Worm (Caenorhabditis elegans) whole organism, midembryonic: ENCODE measurements around the gene cpna-4.
"Not testable (repeated sequence)": the region's sequence is repeated elsewhere in the genome, so short reads cannot be mapped to it uniquely, and the experiment has no call there.

ENCODE experiments used
- T22C8.4 ChIP-seq: fragments of 200-800 bp; sonication (Bioruptor generic); IDR thresholded peaks from 2 replicates; pipeline ENCODE4 v1.3.6; 2022; ENCODE audit warnings: missing genetic modification characterization, missing compliant biosample characterization
- cog-1 ChIP-seq: sonication (generic microtip); optimal IDR thresholded peaks from 2 replicates; lab custom pipeline; 2016; ENCODE audit warnings: missing genetic modification characterization, missing compliant biosample characterization
- flt-1 ChIP-seq: fragments of 200-800 bp; sonication (Bioruptor generic); IDR thresholded peaks from 2 replicates; pipeline ENCODE4 v1.3.6; 2022; ENCODE audit warnings: missing genetic modification characterization, missing compliant biosample characterization
- klf-2 ChIP-seq: fragments of 200-800 bp; sonication (Bioruptor generic); conservative IDR thresholded peaks from 2 replicates; pipeline ENCODE4 v1.3.6; 2022; ENCODE audit warnings: missing genetic modification reagents, missing genetic modification characterization, missing compliant biosample characterization
- med-1 ChIP-seq: sonication (generic microtip); optimal IDR thresholded peaks from 2 replicates; lab custom pipeline; 2017; ENCODE audit warnings: missing genetic modification characterization, mild to moderate bottlenecking, missing compliant biosample characterization, antibody characterized with exemption, missing genetic modification reagents; ENCODE audit not compliant: insufficient read depth
- ref-1 ChIP-seq: fragments of 200-800 bp; sonication (Bioruptor generic); conservative IDR thresholded peaks from 2 replicates; pipeline ENCODE4 v1.3.6; 2022; ENCODE audit warnings: missing genetic modification reagents, missing genetic modification characterization, missing compliant biosample characterization
- tab-1 ChIP-seq: fragments of 200-800 bp; sonication (Bioruptor generic); IDR thresholded peaks from 2 replicates; pipeline ENCODE4 v1.3.6; 2022; ENCODE audit warnings: missing genetic modification characterization, missing compliant biosample characterization
- ztf-23 ChIP-seq: fragments of 200-800 bp; sonication (Bioruptor generic); IDR thresholded peaks from 2 replicates; pipeline ENCODE4 v1.3.6; 2022; ENCODE audit warnings: missing genetic modification reagents, missing genetic modification characterization, missing compliant biosample characterization
- ztf-29 ChIP-seq: fragments of 200-800 bp; sonication (Bioruptor generic); IDR thresholded peaks from 2 replicates; pipeline ENCODE4 v1.3.6; 2022; ENCODE audit warnings: missing genetic modification reagents, missing genetic modification characterization, missing compliant biosample characterization

Gene cpna-4

ce11 chrIV:15361244-15361643 is at the start of gene cpna-4:
TSS of gene cpna-4 (plus strand) at chrIV:15361544.
- TF ChIP-seq T22C8.4 (GFP tag; lab: Robert Waterston, UW) (no peak), tab-1 (GFP tag; lab: Robert Waterston, UW) (no peak), ref-1 (GFP tag; lab: Robert Waterston, UW) (no peak), ztf-23 (GFP tag; lab: Robert Waterston, UW) (no peak), cog-1 (tag; lab: Kevin White, UChicago) (no peak), ztf-29 (GFP tag; lab: Robert Waterston, UW) (no peak), flt-1 (GFP tag; lab: Robert Waterston, UW) (no peak), klf-2 (GFP tag; lab: Robert Waterston, UW) (no peak), med-1 (GFP tag; lab: Kevin White, UChicago) (no peak)

DNA sequence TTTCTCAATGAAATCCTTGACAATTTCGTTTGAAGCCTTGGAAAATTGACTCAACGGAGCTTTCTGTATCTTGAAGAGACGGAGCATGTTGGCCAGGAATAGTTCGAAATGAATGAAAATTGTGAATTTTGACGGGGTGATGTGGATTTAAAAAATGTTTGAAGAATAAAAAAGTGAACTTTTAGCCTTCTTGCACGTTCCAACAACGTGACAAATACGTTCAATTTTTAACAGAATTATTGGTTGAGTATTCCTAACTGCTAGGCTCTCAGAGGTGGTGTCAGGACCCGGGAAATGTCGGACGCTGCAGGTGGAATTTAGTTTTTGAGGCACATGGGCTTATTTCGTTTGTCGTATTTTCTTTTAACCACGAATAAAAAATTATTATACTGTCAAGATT is 49.8 kb upstream of the cpna-4 start, which contains the start of gene Y73F8A.12:
Gene Y73F8A.12 (minus strand): TSS at position 101 of the 400 bp plus-strand sequence.
- TF ChIP-seq med-1 (GFP tag; lab: Kevin White, UChicago); ref-1 (GFP tag; lab: Robert Waterston, UW); tab-1 (GFP tag; lab: Robert Waterston, UW): not testable (repeated sequence)

DNA sequence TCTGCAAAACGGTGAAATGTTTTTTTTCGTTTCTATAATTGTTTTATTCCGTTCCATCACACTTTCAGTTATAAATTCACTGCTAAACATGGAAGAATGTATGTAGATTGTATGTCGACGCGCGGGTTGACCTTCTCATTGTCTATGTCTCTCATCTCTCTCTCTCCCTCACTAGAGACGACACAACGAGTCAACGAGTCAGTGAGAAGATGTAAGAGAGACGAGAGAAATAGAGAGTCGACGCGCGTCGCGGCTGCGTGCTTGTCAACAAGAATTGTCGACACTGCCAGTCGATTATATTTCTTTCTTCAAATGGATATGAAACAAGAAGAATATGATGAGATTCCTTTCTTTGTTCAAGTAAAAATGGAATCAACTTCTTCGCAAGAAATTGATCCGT is 49.3 kb upstream of the cpna-4 start, which contains the start of gene Y73F8A.13:
Gene Y73F8A.13 (plus strand): TSS at position 240 of the 400 bp plus-strand sequence.
- TF ChIP-seq tab-1 (GFP tag; lab: Robert Waterston, UW), result no peak
- no peak for TF ChIP-seq ref-1 (GFP tag; lab: Robert Waterston, UW)
- no peak for TF ChIP-seq flt-1 (GFP tag; lab: Robert Waterston, UW)
- no peak for TF ChIP-seq ztf-29 (GFP tag; lab: Robert Waterston, UW)
- TF ChIP-seq klf-2 (GFP tag; lab: Robert Waterston, UW), result no peak
- TF ChIP-seq cog-1 (tag; lab: Kevin White, UChicago), result no peak
- no peak for TF ChIP-seq ztf-23 (GFP tag; lab: Robert Waterston, UW)
- no peak for TF ChIP-seq T22C8.4 (GFP tag; lab: Robert Waterston, UW)
- no peak for TF ChIP-seq med-1 (GFP tag; lab: Kevin White, UChicago)

DNA sequence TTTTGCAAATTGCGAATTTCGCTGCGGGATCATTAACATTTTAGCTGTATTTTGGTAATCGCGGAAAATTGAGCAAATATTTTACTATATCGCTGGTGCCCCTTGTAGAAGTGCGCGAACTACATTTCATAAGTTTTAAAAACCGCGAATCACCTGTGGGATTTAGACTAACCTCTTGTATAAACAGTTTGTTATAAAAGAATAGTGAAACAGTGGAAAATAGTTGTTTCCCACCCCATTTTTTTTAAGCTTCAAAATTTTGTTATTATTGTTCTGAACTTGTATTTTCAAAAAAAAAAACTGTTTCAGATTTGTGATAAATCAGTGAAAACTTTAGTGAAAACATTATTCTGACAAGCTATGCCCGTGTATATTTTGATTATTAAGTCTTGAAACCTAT is 45.8 kb upstream of the cpna-4 start:
- TF ChIP-seq ztf-23 (GFP tag; lab: Robert Waterston, UW) (no peak), cog-1 (tag; lab: Kevin White, UChicago) (no peak), tab-1 (GFP tag; lab: Robert Waterston, UW) (no peak), flt-1 (GFP tag; lab: Robert Waterston, UW) (no peak), ztf-29 (GFP tag; lab: Robert Waterston, UW) (no peak), med-1 (GFP tag; lab: Kevin White, UChicago) (no peak), klf-2 (GFP tag; lab: Robert Waterston, UW) (no peak), ref-1 (GFP tag; lab: Robert Waterston, UW) (no peak), T22C8.4 (GFP tag; lab: Robert Waterston, UW) (no peak)

DNA sequence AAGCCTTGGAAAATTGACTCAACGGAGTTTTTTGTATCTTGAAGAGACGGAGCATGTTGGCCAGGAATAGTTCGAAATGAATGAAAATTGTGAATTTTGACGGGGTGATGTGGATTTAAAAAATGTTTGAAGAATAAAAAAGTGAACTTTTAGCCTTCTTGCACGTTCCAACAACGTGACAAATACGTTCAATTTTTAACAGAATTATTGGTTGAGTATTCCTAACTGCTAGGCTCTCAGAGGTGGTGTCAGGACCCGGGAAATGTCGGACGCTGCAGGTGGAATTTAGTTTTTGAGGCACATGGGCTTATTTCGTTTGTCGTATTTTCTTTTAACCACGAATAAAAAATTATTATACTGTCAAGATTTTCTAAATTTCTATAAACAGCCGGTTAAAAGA is 42.4 kb upstream of the cpna-4 start, which contains the start of gene Y73F8A.14:
Gene Y73F8A.14 (minus strand): TSS at position 101 of the 400 bp plus-strand sequence.
- not testable (repeated sequence) for TF ChIP-seq T22C8.4 (GFP tag; lab: Robert Waterston, UW); cog-1 (tag; lab: Kevin White, UChicago); tab-1 (GFP tag; lab: Robert Waterston, UW)

- TF ChIP-seq tab-1 (GFP tag; lab: Robert Waterston, UW), result no peak
- no peak for TF ChIP-seq T22C8.4 (GFP tag; lab: Robert Waterston, UW)
- TF ChIP-seq cog-1 (tag; lab: Kevin White, UChicago), result no peak
- TF ChIP-seq ref-1 (GFP tag; lab: Robert Waterston, UW), result no peak
- no peak for TF ChIP-seq ztf-23 (GFP tag; lab: Robert Waterston, UW)
- no peak for TF ChIP-seq med-1 (GFP tag; lab: Kevin White, UChicago)
- TF ChIP-seq ztf-29 (GFP tag; lab: Robert Waterston, UW), result no peak
- no peak for TF ChIP-seq klf-2 (GFP tag; lab: Robert Waterston, UW)
- no peak for TF ChIP-seq flt-1 (GFP tag; lab: Robert Waterston, UW)
These were observed 40.1 kb upstream of the cpna-4 start, which contains the start of gene Y73F8A.15 for ce11 chrIV:15321279-15321678. TSS of gene Y73F8A.15 (plus strand) at chrIV:15321579.

- TF ChIP-seq ztf-29 (GFP tag; lab: Robert Waterston, UW) (no peak), ztf-23 (GFP tag; lab: Robert Waterston, UW) (no peak), cog-1 (tag; lab: Kevin White, UChicago) (no peak), ref-1 (GFP tag; lab: Robert Waterston, UW) (no peak), flt-1 (GFP tag; lab: Robert Waterston, UW) (no peak), T22C8.4 (GFP tag; lab: Robert Waterston, UW) (no peak), tab-1 (GFP tag; lab: Robert Waterston, UW) (no peak)
These were observed 37.8 kb upstream of the cpna-4 start, which contains the start of gene tbx-39 for ce11 chrIV:15323593-15323992. TSS of gene tbx-39 (plus strand) at chrIV:15323893.

ce11 chrIV:15328092-15328491 is 33.3 kb upstream of the cpna-4 start, which contains the start of gene tbx-40:
TSS of gene tbx-40 (minus strand) at chrIV:15328192.
- TF ChIP-seq ztf-23 (GFP tag; lab: Robert Waterston, UW) (no peak), ref-1 (GFP tag; lab: Robert Waterston, UW) (no peak), tab-1 (GFP tag; lab: Robert Waterston, UW) (no peak), T22C8.4 (GFP tag; lab: Robert Waterston, UW) (no peak), klf-2 (GFP tag; lab: Robert Waterston, UW) (no peak), cog-1 (tag; lab: Kevin White, UChicago) (no peak), ztf-29 (GFP tag; lab: Robert Waterston, UW) (no peak), flt-1 (GFP tag; lab: Robert Waterston, UW) (no peak)

- TF ChIP-seq ref-1 (GFP tag; lab: Robert Waterston, UW) (no peak), ztf-29 (GFP tag; lab: Robert Waterston, UW) (no peak), klf-2 (GFP tag; lab: Robert Waterston, UW) (no peak), flt-1 (GFP tag; lab: Robert Waterston, UW) (no peak), T22C8.4 (GFP tag; lab: Robert Waterston, UW) (no peak), cog-1 (tag; lab: Kevin White, UChicago) (no peak), ztf-23 (GFP tag; lab: Robert Waterston, UW) (no peak), tab-1 (GFP tag; lab: Robert Waterston, UW) (no peak), med-1 (GFP tag; lab: Kevin White, UChicago) (no peak)
These were observed 24.6 kb upstream of the cpna-4 start, which contains the start of gene irld-59 for ce11 chrIV:15336778-15337177. TSS of gene irld-59 (plus strand) at chrIV:15337078.
